Worm (Caenorhabditis elegans): Measurements from ENCODE around the gene C50E10.2.

- TF ChIP-seq ama-1 (optimal IDR thresholded peaks at IDR 0.05) (no peak), tbx-37 (GFP tag; conservative IDR thresholded peaks at IDR 0.05) (no peak), tra-4 (tag; optimal IDR thresholded peaks at IDR 0.05) (no peak), scrt-1 (GFP tag; IDR thresholded peaks at IDR 0.05) (no peak), ceh-36 (tag; optimal IDR thresholded peaks at IDR 0.05) (no peak), ets-7 (tag; optimal IDR thresholded peaks at IDR 0.05) (no peak), hmbx-1 (tag; optimal IDR thresholded peaks at IDR 0.05) (no peak), hnd-1 (tag; optimal IDR thresholded peaks at IDR 0.05) (no peak), tbx-11 (GFP tag; IDR thresholded peaks at IDR 0.05) (no peak), pes-1 (GFP tag; IDR thresholded peaks at IDR 0.05) (no peak), flt-1 (GFP tag; IDR thresholded peaks at IDR 0.05) (no peak), ceh-13 (GFP tag; optimal IDR thresholded peaks at IDR 0.05) (no peak)
Observed at ce11 chrII:12280360-12280759, 29.2 kb downstream of the C50E10.2 start, which contains the start of gene ife-5.
